Worm (Caenorhabditis elegans) whole organism, early embryonic: ENCODE measurements around the gene Y110A2AL.3.

Experiments
- B0310.2 ChIP-seq: sonication (generic microtip); optimal IDR thresholded peaks from 2 replicates; lab custom pipeline; 2016; ENCODE audit warnings: mild to moderate bottlenecking, missing genetic modification characterization, missing compliant biosample characterization
- ama-1 ChIP-seq: fragments of 150-350 bp; optimal IDR thresholded peaks from 2 replicates; lab custom pipeline; 2014
- ceh-13 ChIP-seq: fragments of 200-800 bp; sonication (Bioruptor generic); optimal IDR thresholded peaks from 2 replicates; lab custom pipeline; 2018; ENCODE audit warnings: mild to moderate bottlenecking, missing genetic modification characterization, missing compliant biosample characterization
- ceh-36 ChIP-seq: sonication (generic microtip); optimal IDR thresholded peaks from 2 replicates; lab custom pipeline; 2016; ENCODE audit warnings: missing genetic modification characterization, inconsistent platforms, missing compliant biosample characterization
- ets-7 ChIP-seq: sonication (generic microtip); optimal IDR thresholded peaks from 2 replicates; lab custom pipeline; 2016; ENCODE audit warnings: missing genotype, missing genetic modification characterization, missing compliant biosample characterization
- flt-1 ChIP-seq: fragments of 200-800 bp; sonication (Bioruptor generic); IDR thresholded peaks from 2 replicates; pipeline ENCODE4 v1.3.6; 2022; ENCODE audit warnings: missing genetic modification characterization, missing compliant biosample characterization
- hmg-4 ChIP-seq: fragments of 200-800 bp; sonication (Bioruptor generic); optimal IDR thresholded peaks from 2 replicates; lab custom pipeline; 2018; ENCODE audit warnings: mild to moderate bottlenecking, missing genetic modification characterization, missing compliant biosample characterization
- hnd-1 ChIP-seq: sonication (generic microtip); optimal IDR thresholded peaks from 2 replicates; lab custom pipeline; 2016; ENCODE audit warnings: missing genetic modification characterization, missing compliant biosample characterization
- pes-1 ChIP-seq: fragments of 200-800 bp; sonication (Bioruptor generic); IDR thresholded peaks from 2 replicates; pipeline ENCODE4 v1.3.6; 2022; ENCODE audit warnings: missing genetic modification reagents, missing genetic modification characterization, missing compliant biosample characterization
- sea-1 ChIP-seq: fragments of 200-800 bp; sonication (Bioruptor generic); conservative IDR thresholded peaks from 2 replicates; pipeline ENCODE4 v1.3.6; 2022; ENCODE audit warnings: missing genetic modification characterization, missing compliant biosample characterization
- tbx-11 ChIP-seq: fragments of 200-800 bp; sonication (Bioruptor generic); IDR thresholded peaks from 2 replicates; pipeline ENCODE4 v1.3.6; 2022; ENCODE audit warnings: missing genetic modification characterization, missing compliant biosample characterization
- tbx-37 ChIP-seq: fragments of 200-800 bp; sonication (Bioruptor generic); conservative IDR thresholded peaks from 2 replicates; pipeline ENCODE4 v1.3.6; 2022; ENCODE audit warnings: missing genetic modification reagents, missing genetic modification characterization, missing compliant biosample characterization
- tra-4 ChIP-seq: sonication (generic microtip); optimal IDR thresholded peaks from 2 replicates; lab custom pipeline; 2017; ENCODE audit warnings: missing genetic modification characterization, missing compliant biosample characterization

- TF ChIP-seq ama-1 (lab: Kevin White, UChicago) = no peak
- no peak for TF ChIP-seq sea-1 (GFP tag; lab: Robert Waterston, UW)
- no peak for TF ChIP-seq ets-7
- TF ChIP-seq tbx-37 (GFP tag; lab: Robert Waterston, UW) = no peak
- TF ChIP-seq hmg-4 (GFP tag; lab: Kevin White, UChicago) = no peak
- TF ChIP-seq tbx-11 (GFP tag; lab: Robert Waterston, UW) = no peak
- no peak for TF ChIP-seq ceh-36 (tag; lab: Kevin White, UChicago)
- TF ChIP-seq ceh-13 (GFP tag; lab: Kevin White, UChicago) = no peak
- TF ChIP-seq tra-4 (tag; lab: Kevin White, UChicago) = no peak
- no peak for TF ChIP-seq pes-1
- TF ChIP-seq B0310.2 (tag; lab: Kevin White, UChicago) = no peak
- no peak for TF ChIP-seq flt-1 (GFP tag; lab: Robert Waterston, UW)
- TF ChIP-seq hnd-1 = no peak
These were observed 8.0 kb upstream of the Y110A2AL.3 start for ce11 chrII:2858851-2859250.
